Worm (Caenorhabditis elegans) whole organism, midembryonic: ENCODE data around the gene cutl-15.

ENCODE experiments used
- T22C8.4 ChIP-seq: fragments of 200-800 bp; sonication (Bioruptor generic); IDR thresholded peaks from 2 replicates; pipeline ENCODE4 v1.3.6; 2022; ENCODE audit warnings: missing genetic modification characterization, missing compliant biosample characterization
- cog-1 ChIP-seq: sonication (generic microtip); optimal IDR thresholded peaks from 2 replicates; lab custom pipeline; 2016; ENCODE audit warnings: missing genetic modification characterization, missing compliant biosample characterization
- flt-1 ChIP-seq: fragments of 200-800 bp; sonication (Bioruptor generic); IDR thresholded peaks from 2 replicates; pipeline ENCODE4 v1.3.6; 2022; ENCODE audit warnings: missing genetic modification characterization, missing compliant biosample characterization
- klf-2 ChIP-seq: fragments of 200-800 bp; sonication (Bioruptor generic); conservative IDR thresholded peaks from 2 replicates; pipeline ENCODE4 v1.3.6; 2022; ENCODE audit warnings: missing genetic modification reagents, missing genetic modification characterization, missing compliant biosample characterization
- med-1 ChIP-seq: sonication (generic microtip); optimal IDR thresholded peaks from 2 replicates; lab custom pipeline; 2017; ENCODE audit warnings: missing genetic modification characterization, mild to moderate bottlenecking, missing compliant biosample characterization, antibody characterized with exemption, missing genetic modification reagents; ENCODE audit not compliant: insufficient read depth
- ref-1 ChIP-seq: fragments of 200-800 bp; sonication (Bioruptor generic); conservative IDR thresholded peaks from 2 replicates; pipeline ENCODE4 v1.3.6; 2022; ENCODE audit warnings: missing genetic modification reagents, missing genetic modification characterization, missing compliant biosample characterization
- tab-1 ChIP-seq: fragments of 200-800 bp; sonication (Bioruptor generic); IDR thresholded peaks from 2 replicates; pipeline ENCODE4 v1.3.6; 2022; ENCODE audit warnings: missing genetic modification characterization, missing compliant biosample characterization
- ztf-23 ChIP-seq: fragments of 200-800 bp; sonication (Bioruptor generic); IDR thresholded peaks from 2 replicates; pipeline ENCODE4 v1.3.6; 2022; ENCODE audit warnings: missing genetic modification reagents, missing genetic modification characterization, missing compliant biosample characterization
- ztf-29 ChIP-seq: fragments of 200-800 bp; sonication (Bioruptor generic); IDR thresholded peaks from 2 replicates; pipeline ENCODE4 v1.3.6; 2022; ENCODE audit warnings: missing genetic modification reagents, missing genetic modification characterization, missing compliant biosample characterization

cutl-15 gene

DNA sequence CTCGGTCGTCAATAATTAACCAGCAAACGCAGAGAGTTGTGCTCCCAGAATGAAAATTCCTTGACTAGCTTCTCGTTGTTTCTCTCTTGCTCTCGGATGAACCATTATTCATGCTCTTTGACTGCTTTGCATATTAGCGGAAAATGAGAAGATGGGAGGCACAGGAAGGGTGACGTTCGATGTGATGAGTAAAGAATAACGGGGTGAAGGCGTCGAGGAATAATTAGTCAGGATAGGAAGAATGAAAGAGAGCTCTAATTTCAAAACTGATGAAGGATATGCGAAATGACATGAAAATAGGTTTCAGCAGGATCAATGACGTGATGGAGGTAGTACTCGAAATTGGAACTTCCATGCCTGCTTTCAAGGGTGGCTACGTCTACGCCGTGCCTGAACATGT is 3.8 kb upstream of the cutl-15 start:
- TF ChIP-seq tab-1 (GFP tag; lab: Robert Waterston, UW) (no peak), T22C8.4 (GFP tag; lab: Robert Waterston, UW) (no peak), klf-2 (GFP tag; lab: Robert Waterston, UW) (no peak), flt-1 (GFP tag; lab: Robert Waterston, UW) (no peak), cog-1 (tag; lab: Kevin White, UChicago) (no peak), ztf-23 (GFP tag; lab: Robert Waterston, UW) (no peak), med-1 (GFP tag; lab: Kevin White, UChicago) (no peak), ref-1 (GFP tag; lab: Robert Waterston, UW) (no peak), ztf-29 (GFP tag; lab: Robert Waterston, UW) (no peak)

DNA sequence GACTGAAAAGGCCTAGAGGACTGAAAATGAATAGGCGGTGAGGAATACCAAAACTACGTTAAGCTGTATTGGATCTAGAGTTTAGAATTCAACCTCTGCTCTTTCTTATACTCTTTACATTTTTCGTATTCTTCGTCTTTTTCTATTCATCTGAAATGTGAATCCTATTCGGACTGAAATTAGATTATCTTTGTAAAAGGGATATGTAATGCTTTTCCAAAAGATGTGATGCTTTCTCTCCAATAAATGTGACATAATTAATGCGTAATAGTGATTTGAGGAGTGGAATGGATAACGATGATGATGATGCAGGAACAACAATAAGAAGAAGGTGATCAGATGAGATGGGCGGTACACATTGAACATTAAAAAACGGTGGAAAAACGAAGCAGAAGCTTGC is 1.2 kb upstream of the cutl-15 start:
- TF ChIP-seq cog-1 (tag; lab: Kevin White, UChicago) (no peak), T22C8.4 (GFP tag; lab: Robert Waterston, UW) (no peak), flt-1 (GFP tag; lab: Robert Waterston, UW) (no peak), klf-2 (GFP tag; lab: Robert Waterston, UW) (no peak), ztf-23 (GFP tag; lab: Robert Waterston, UW) (no peak), tab-1 (GFP tag; lab: Robert Waterston, UW) (no peak), med-1 (GFP tag; lab: Kevin White, UChicago) (no peak)

DNA sequence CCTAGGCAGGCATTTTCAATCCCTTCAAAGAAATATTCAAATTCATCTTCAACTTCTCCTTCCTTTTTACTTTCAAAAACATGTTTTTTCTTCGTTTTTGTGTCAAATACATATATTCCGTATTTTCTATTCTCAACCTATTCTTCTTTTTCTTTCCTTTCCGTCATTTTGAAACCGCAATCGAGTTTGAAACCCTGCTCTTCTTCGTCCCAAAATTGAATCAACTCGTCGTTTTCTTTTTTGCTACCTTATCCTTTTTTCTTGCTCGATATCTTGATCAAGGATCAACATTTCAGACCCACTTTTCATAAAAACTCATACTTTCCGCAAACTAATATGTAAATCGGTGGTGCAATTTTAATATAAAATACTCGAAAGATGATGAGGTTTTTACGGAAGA is 2.3 kb downstream of the cutl-15 start:
- no peak for TF ChIP-seq cog-1 (tag; lab: Kevin White, UChicago)
- no peak for TF ChIP-seq ztf-29 (GFP tag; lab: Robert Waterston, UW)

DNA sequence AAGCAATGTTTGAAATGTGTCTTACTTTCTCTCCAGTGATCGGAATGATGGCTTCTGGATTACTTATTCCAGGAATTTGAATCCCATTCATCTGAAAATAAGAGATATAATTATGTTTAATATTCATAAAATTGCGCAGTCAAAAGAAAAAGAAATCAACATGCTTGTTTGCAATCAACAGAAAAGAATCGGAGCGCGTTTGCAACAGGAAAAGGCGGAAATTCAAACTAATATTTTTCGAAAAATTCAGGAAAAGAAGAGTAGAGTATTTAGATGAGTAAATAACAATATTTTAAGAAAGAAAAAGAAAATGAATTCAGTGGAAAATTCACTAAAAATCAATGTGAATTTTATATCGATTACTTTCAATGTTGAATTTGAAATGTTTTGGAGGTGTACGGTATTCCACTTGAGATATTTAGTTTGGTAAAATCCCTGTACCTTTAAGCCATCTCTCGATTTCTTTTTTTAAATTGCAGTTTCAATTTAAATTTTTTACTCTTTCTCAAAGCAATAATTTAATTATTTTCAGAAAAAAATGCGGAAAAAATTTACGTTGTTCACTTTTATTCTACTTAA is 7.0 kb downstream of the cutl-15 start, which contains the start of the genes set-17 and T21B10.4:
set-17 (minus strand) TSS at position 127 of the 579 bp plus-strand sequence.
T21B10.4 (plus strand) TSS at position 533 of the 579 bp plus-strand sequence.
- TF ChIP-seq T22C8.4 (GFP tag; lab: Robert Waterston, UW): no peak

DNA sequence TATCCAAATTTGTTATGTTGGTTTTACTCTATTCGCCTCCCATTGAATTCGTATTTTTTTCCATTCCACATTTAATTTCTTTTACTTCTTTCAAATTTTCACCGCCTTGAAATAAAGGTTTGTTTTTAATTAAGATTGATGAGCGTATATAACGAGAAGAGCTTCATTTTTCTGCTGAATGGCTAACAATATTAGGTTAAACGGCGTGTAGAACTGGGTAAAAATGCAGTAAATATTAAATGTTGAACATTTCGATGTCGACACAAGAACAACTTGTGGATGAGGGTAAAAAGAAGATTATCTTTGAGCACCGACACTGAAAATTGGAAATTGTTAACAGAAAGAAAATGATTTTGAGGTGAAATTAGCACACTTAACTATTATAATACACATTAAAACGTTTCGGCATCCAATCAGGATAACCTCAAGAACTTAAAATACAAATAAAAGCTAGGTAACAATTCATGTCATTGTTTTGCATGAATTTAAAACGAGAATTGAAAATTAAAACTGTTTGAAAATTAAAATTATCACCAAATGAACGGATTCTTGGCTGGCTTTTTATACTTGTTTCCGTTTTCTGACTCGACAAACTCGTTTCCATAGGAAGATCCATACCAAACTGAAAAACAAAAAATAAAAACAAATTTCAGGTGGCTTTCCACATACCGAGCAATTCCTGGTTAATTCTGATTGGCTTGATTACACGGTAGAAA is 8.4 kb downstream of the cutl-15 start:
- TF ChIP-seq ref-1 (GFP tag; lab: Robert Waterston, UW) (no peak), klf-2 (GFP tag; lab: Robert Waterston, UW) (no peak), ztf-29 (GFP tag; lab: Robert Waterston, UW) (no peak), tab-1 (GFP tag; lab: Robert Waterston, UW) (no peak), flt-1 (GFP tag; lab: Robert Waterston, UW) (no peak), ztf-23 (GFP tag; lab: Robert Waterston, UW) (no peak), med-1 (GFP tag; lab: Kevin White, UChicago) (no peak), T22C8.4 (GFP tag; lab: Robert Waterston, UW) (no peak), cog-1 (tag; lab: Kevin White, UChicago) (no peak)

DNA sequence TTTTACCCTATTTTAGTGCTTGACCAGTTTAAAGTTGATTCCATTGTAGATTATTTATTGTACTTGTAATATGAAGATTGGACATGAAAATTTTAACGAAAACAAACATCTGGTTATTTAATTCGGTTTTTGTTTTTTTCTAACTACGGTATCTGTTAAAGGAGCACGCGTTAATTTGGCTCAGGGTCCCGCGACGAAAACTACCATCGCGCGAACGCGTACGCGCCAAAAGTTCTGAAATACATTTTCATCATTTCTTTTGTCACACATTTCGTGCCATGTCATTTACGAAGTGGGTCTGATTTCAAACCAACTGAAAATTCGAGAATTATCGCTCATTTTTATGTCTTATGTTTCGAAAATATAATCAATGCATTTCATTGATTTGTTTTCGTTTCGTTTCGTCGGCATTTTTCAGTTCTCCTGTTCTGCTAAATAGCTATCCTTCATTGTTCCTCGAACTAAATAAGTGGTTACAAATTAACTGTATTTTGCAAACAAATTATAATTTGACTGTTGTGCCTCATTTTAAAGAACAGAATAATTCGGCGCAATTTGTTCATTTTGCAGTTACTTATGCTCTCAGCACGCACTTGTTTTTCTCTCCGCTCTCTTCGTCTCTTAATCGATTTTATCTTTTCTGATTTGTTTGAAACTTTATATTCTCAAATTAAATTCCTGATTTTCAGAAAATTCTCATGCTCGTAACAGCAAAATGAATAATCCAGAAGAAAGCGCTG is 13.6 kb downstream of the cutl-15 start, which contains the start of gene T21B10.3:
T21B10.3 (plus strand) TSS at position 690 of the 740 bp plus-strand sequence.
- no peak for TF ChIP-seq T22C8.4 (GFP tag; lab: Robert Waterston, UW)
- TF ChIP-seq med-1 (GFP tag; lab: Kevin White, UChicago): no peak
- no peak for TF ChIP-seq ref-1 (GFP tag; lab: Robert Waterston, UW)
- TF ChIP-seq ztf-29 (GFP tag; lab: Robert Waterston, UW): no peak
- TF ChIP-seq klf-2 (GFP tag; lab: Robert Waterston, UW): no peak
- TF ChIP-seq tab-1 (GFP tag; lab: Robert Waterston, UW): no peak
- TF ChIP-seq cog-1 (tag; lab: Kevin White, UChicago): no peak
- no peak for TF ChIP-seq ztf-23 (GFP tag; lab: Robert Waterston, UW)
- no peak for TF ChIP-seq flt-1 (GFP tag; lab: Robert Waterston, UW)

DNA sequence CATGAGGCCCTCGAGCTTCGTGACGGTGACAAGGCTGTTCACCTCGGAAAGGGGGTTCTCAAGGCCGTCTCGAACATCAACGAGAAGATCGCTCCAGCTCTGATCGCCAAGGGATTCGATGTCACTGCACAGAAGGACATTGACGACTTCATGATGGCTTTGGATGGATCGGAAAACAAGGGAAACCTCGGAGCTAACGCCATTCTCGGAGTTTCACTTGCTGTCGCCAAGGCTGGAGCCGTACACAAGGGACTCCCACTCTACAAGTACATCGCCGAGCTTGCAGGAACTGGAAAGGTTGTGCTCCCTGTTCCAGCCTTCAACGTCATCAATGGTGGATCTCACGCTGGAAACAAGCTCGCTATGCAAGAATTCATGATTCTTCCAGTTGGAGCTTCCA is 15.1 kb downstream of the cutl-15 start:
- TF ChIP-seq cog-1 (tag; lab: Kevin White, UChicago): no peak
- no peak for TF ChIP-seq flt-1 (GFP tag; lab: Robert Waterston, UW)
- TF ChIP-seq ref-1 (GFP tag; lab: Robert Waterston, UW): no peak
- TF ChIP-seq ztf-23 (GFP tag; lab: Robert Waterston, UW): no peak
- no peak for TF ChIP-seq T22C8.4 (GFP tag; lab: Robert Waterston, UW)
- TF ChIP-seq tab-1 (GFP tag; lab: Robert Waterston, UW): no peak
- TF ChIP-seq med-1 (GFP tag; lab: Kevin White, UChicago): no peak

DNA sequence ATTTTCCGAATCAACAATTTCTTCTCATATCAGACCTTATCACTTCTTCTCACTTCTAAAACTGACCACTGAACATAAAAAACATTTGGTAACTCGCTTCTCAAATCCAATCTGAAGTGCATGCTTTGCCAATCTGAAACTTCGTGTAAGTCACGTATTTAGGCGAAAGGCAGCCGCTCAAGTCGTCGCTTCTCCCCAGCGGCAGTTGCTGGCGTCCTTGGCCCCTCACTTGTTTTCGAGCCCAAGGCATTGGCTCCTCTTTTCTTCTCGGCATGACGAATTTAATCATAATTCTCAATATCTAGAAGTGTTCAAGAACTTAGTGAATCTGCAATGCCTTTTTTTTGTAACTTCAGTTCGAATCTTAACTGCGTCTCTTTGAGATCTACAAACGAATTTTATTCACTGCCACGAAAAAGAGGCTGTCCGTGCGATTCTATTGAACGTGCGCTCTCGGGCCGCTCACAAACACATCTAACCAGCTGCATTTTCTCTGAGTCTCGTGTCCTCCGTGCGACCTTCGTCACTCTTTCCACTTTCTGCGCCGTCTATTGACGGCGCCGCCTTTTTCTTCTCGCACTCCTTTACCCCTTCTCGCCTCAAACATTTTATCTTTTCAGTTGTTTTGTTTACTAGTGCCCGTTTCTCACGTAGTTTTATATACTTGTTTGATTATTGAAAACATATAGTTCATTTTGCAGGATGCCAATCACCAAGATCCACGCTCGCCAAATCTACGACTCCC is 15.9 kb downstream of the cutl-15 start:
- TF ChIP-seq tab-1 (GFP tag; lab: Robert Waterston, UW): no peak
- TF ChIP-seq cog-1 (tag; lab: Kevin White, UChicago): no peak
- no peak for TF ChIP-seq ztf-23 (GFP tag; lab: Robert Waterston, UW)
- no peak for TF ChIP-seq med-1 (GFP tag; lab: Kevin White, UChicago)
- no peak for TF ChIP-seq ztf-29 (GFP tag; lab: Robert Waterston, UW)
- no peak for TF ChIP-seq flt-1 (GFP tag; lab: Robert Waterston, UW)
